Fruit fly (Drosophila melanogaster) whole organism, embryonic: ENCODE measurements around the gene CG32147.

Source experiments
- Bgb ChIP-seq: fragments of 200-800 bp; sonication (Bioruptor generic); IDR thresholded peaks from 2 replicates; pipeline ENCODE4 v1.3.6; 2022; ENCODE audit warnings: missing biosample characterization, missing genetic modification characterization; ENCODE audit not compliant: partially characterized antibody
- CG10959 ChIP-seq: fragments of 200-800 bp; sonication (Bioruptor generic); IDR thresholded peaks from 2 replicates; pipeline ENCODE4 v1.3.6; 2022; ENCODE audit warnings: missing biosample characterization, missing genetic modification characterization
- CG10979 ChIP-seq: fragments of 200-800 bp; sonication (Bioruptor generic); optimal IDR thresholded peaks from 2 replicates; lab custom pipeline; 2018; ENCODE audit warnings: missing biosample characterization, mild to moderate bottlenecking, missing genetic modification characterization, moderate library complexity
- CG12104 ChIP-seq: fragments of 200-800 bp; sonication (Bioruptor generic); optimal IDR thresholded peaks from 3 replicates; lab custom pipeline; 2016; ENCODE audit warnings: missing biosample characterization, missing genetic modification characterization
- CG12942 ChIP-seq: fragments of 200-800 bp; sonication (Bioruptor generic); optimal IDR thresholded peaks from 3 replicates; lab custom pipeline; 2016; ENCODE audit warnings: missing biosample characterization, missing genetic modification characterization
- CG14710 ChIP-seq: fragments of 200-800 bp; sonication (Bioruptor generic); optimal IDR thresholded peaks from 3 replicates; lab custom pipeline; 2019; ENCODE audit warnings: missing biosample characterization, mild to moderate bottlenecking, missing genetic modification characterization, moderate library complexity
- CG14860 ChIP-seq: fragments of 200-800 bp; sonication (Bioruptor generic); IDR thresholded peaks from 3 replicates; pipeline ENCODE4 v1.3.6; 2022; ENCODE audit warnings: missing biosample characterization, missing genetic modification characterization; ENCODE audit not compliant: partially characterized antibody
- CG15479 ChIP-seq: fragments of 200-800 bp; sonication (Bioruptor generic); optimal IDR thresholded peaks from 3 replicates; lab custom pipeline; 2019; ENCODE audit warnings: missing biosample characterization, mild to moderate bottlenecking, missing genetic modification characterization, moderate library complexity
- CG15601 ChIP-seq: fragments of 200-800 bp; sonication (Bioruptor generic); optimal IDR thresholded peaks from 3 replicates; lab custom pipeline; 2019; ENCODE audit warnings: missing biosample characterization, mild to moderate bottlenecking, missing genetic modification characterization, moderate library complexity
- CG1792 ChIP-seq: fragments of 200-800 bp; sonication (Bioruptor generic); optimal IDR thresholded peaks from 2 replicates; lab custom pipeline; 2016; ENCODE audit warnings: missing biosample characterization, missing genetic modification characterization
- CG2129 ChIP-seq: fragments of 200-800 bp; sonication (Bioruptor generic); IDR thresholded peaks from 2 replicates; pipeline ENCODE4 v1.3.6; 2022; ENCODE audit warnings: missing biosample characterization, missing genetic modification characterization; ENCODE audit not compliant: partially characterized antibody
- CG3281 ChIP-seq: fragments of 200-800 bp; sonication (Bioruptor generic); optimal IDR thresholded peaks from 3 replicates; lab custom pipeline; 2017; ENCODE audit warnings: missing biosample characterization, mild to moderate bottlenecking, missing genetic modification characterization
- CG34224 ChIP-seq: fragments of 200-800 bp; sonication (Bioruptor generic); IDR thresholded peaks from 3 replicates; pipeline ENCODE4 v1.3.6; 2022; ENCODE audit warnings: missing biosample characterization, missing genetic modification characterization; ENCODE audit not compliant: partially characterized antibody
- CG42726 ChIP-seq: fragments of 200-800 bp; sonication (Bioruptor generic); IDR thresholded peaks from 2 replicates; pipeline ENCODE4 v1.3.6; 2022; ENCODE audit warnings: missing biosample characterization, missing genetic modification characterization; ENCODE audit not compliant: partially characterized antibody
- CG6654 ChIP-seq: fragments of 200-800 bp; sonication (Bioruptor generic); optimal IDR thresholded peaks from 2 replicates; lab custom pipeline; 2017; ENCODE audit warnings: missing biosample characterization, mild to moderate bottlenecking, missing genetic modification characterization
- CG7963 ChIP-seq: fragments of 200-800 bp; sonication (Bioruptor generic); IDR thresholded peaks from 3 replicates; pipeline ENCODE4 v1.3.6; 2022; ENCODE audit warnings: missing biosample characterization, missing genetic modification characterization; ENCODE audit not compliant: partially characterized antibody
- CG8359 ChIP-seq: fragments of 200-800 bp; sonication (Bioruptor generic); optimal IDR thresholded peaks from 2 replicates; lab custom pipeline; 2017; ENCODE audit warnings: missing biosample characterization, mild to moderate bottlenecking, missing genetic modification characterization, borderline replicate concordance
- CG8765 ChIP-seq: fragments of 200-800 bp; sonication (Bioruptor generic); IDR thresholded peaks from 2 replicates; pipeline ENCODE4 v1.3.6; 2022; ENCODE audit warnings: missing biosample characterization, missing genetic modification characterization
- CHES-1-like ChIP-seq: fragments of 200-800 bp; sonication (Bioruptor generic); optimal IDR thresholded peaks from 2 replicates; lab custom pipeline; 2016; ENCODE audit warnings: missing biosample characterization, missing genetic modification characterization
- Dp ChIP-seq: fragments of 200-800 bp; sonication (Bioruptor generic); optimal IDR thresholded peaks from 2 replicates; lab custom pipeline; 2018; ENCODE audit warnings: missing biosample characterization, mild to moderate bottlenecking, missing genetic modification characterization, moderate library complexity
- Dref ChIP-seq: fragments of 200-800 bp; sonication (Bioruptor generic); IDR thresholded peaks from 2 replicates; pipeline ENCODE4 v1.3.6; 2022; ENCODE audit warnings: missing biosample characterization, missing genetic modification characterization
- Elba2 ChIP-seq: fragments of 200-800 bp; sonication (Bioruptor generic); optimal IDR thresholded peaks from 3 replicates; lab custom pipeline; 2016; ENCODE audit warnings: missing biosample characterization, missing genetic modification characterization
- HLH4C ChIP-seq: fragments of 200-800 bp; sonication (Bioruptor generic); IDR thresholded peaks from 3 replicates; pipeline ENCODE4 v1.3.6; 2022; ENCODE audit warnings: missing biosample characterization, missing genetic modification characterization; ENCODE audit not compliant: partially characterized antibody
- Lhr ChIP-seq: fragments of 200-800 bp; sonication (Bioruptor generic); optimal IDR thresholded peaks from 3 replicates; lab custom pipeline; 2017; ENCODE audit warnings: mild to moderate bottlenecking, missing biosample characterization, missing genetic modification reagents, missing genetic modification characterization
- Lim3 ChIP-seq: fragments of 200-800 bp; sonication (Bioruptor generic); IDR thresholded peaks from 2 replicates; pipeline ENCODE4 v1.3.6; 2022; ENCODE audit warnings: missing biosample characterization, missing genetic modification characterization
- MESR4 ChIP-seq: fragments of 200-800 bp; sonication (Bioruptor generic); optimal IDR thresholded peaks from 2 replicates; lab custom pipeline; 2018; ENCODE audit warnings: missing biosample characterization, mild to moderate bottlenecking, missing genetic modification characterization, moderate library complexity
- Ravus ChIP-seq: fragments of 200-800 bp; sonication (Bioruptor generic); IDR thresholded peaks from 2 replicates; pipeline ENCODE4 v1.3.6; 2022; ENCODE audit warnings: missing biosample characterization, missing genetic modification characterization
- ac ChIP-seq: fragments of 200-800 bp; sonication (Bioruptor generic); optimal IDR thresholded peaks from 3 replicates; lab custom pipeline; 2017; ENCODE audit warnings: missing biosample characterization, mild to moderate bottlenecking, missing genetic modification characterization
- ato ChIP-seq: fragments of 200-800 bp; sonication (Bioruptor generic); IDR thresholded peaks from 2 replicates; pipeline ENCODE4 v1.3.6; 2022; ENCODE audit warnings: missing biosample characterization, missing genetic modification characterization; ENCODE audit not compliant: partially characterized antibody
- bbx ChIP-seq: fragments of 200-800 bp; sonication (Bioruptor generic); IDR thresholded peaks from 2 replicates; pipeline ENCODE4 v1.3.6; 2022; ENCODE audit warnings: missing biosample characterization, missing genetic modification characterization; ENCODE audit not compliant: partially characterized antibody
- chinmo ChIP-seq: fragments of 200-800 bp; sonication (Bioruptor generic); IDR thresholded peaks from 4 replicates; pipeline ENCODE4 v1.3.6; 2022; ENCODE audit warnings: missing biosample characterization, missing genetic modification characterization; ENCODE audit not compliant: partially characterized antibody
- emc ChIP-seq: fragments of 200-800 bp; sonication (Bioruptor generic); optimal IDR thresholded peaks from 2 replicates; lab custom pipeline; 2016; ENCODE audit warnings: missing biosample characterization, missing genetic modification characterization
- esg ChIP-seq: fragments of 200-800 bp; sonication (Bioruptor generic); conservative IDR thresholded peaks from 2 replicates; pipeline ENCODE4 v1.3.6; 2022; ENCODE audit warnings: missing biosample characterization, missing genetic modification characterization
- eve ChIP-seq, 2 experiments: fragments of >200 bp; optimal IDR thresholded peaks; 2 replicates each; lab custom pipeline; 2017; ENCODE audit warnings: missing biosample characterization in 2 of 2, missing genetic modification characterization in 2 of 2
- hb ChIP-seq: fragments of 200-800 bp; sonication (Bioruptor generic); IDR thresholded peaks from 3 replicates; pipeline ENCODE4 v1.3.6; 2022; ENCODE audit warnings: missing biosample characterization, missing genetic modification characterization; ENCODE audit not compliant: partially characterized antibody
- inv ChIP-seq: fragments of 200-800 bp; sonication (Bioruptor generic); IDR thresholded peaks from 2 replicates; pipeline ENCODE4 v1.3.6; 2022; ENCODE audit warnings: missing biosample characterization, missing genetic modification characterization; ENCODE audit not compliant: partially characterized antibody
- knrl ChIP-seq: fragments of 200-800 bp; sonication (Bioruptor generic); IDR thresholded peaks from 3 replicates; pipeline ENCODE4 v1.3.6; 2022; ENCODE audit warnings: missing biosample characterization, missing genetic modification characterization; ENCODE audit not compliant: partially characterized antibody
- nom ChIP-seq: fragments of 200-800 bp; sonication (Bioruptor generic); optimal IDR thresholded peaks from 2 replicates; lab custom pipeline; 2017; ENCODE audit warnings: missing biosample characterization, missing genetic modification characterization, mild to moderate bottlenecking, moderate library complexity, missing genetic modification reagents
- otp ChIP-seq: fragments of 200-800 bp; sonication (Bioruptor generic); IDR thresholded peaks from 3 replicates; pipeline ENCODE4, ENCODE4 v1.3.6; 2022; ENCODE audit warnings: missing biosample characterization, missing genetic modification characterization
- schlank ChIP-seq: fragments of 200-800 bp; sonication (Bioruptor generic); optimal IDR thresholded peaks from 2 replicates; lab custom pipeline; 2018; ENCODE audit warnings: missing biosample characterization, mild to moderate bottlenecking, missing genetic modification characterization
- sob ChIP-seq: fragments of 200-800 bp; sonication (Bioruptor generic); IDR thresholded peaks from 2 replicates; pipeline ENCODE4 v1.3.6; 2022; ENCODE audit warnings: missing biosample characterization, missing genetic modification characterization
- stwl ChIP-seq: fragments of 200-800 bp; sonication (Bioruptor generic); optimal IDR thresholded peaks from 3 replicates; lab custom pipeline; 2018; ENCODE audit warnings: missing biosample characterization, mild to moderate bottlenecking, missing genetic modification characterization, moderate library complexity
- tap ChIP-seq: fragments of 200-800 bp; optimal IDR thresholded peaks from 3 replicates; lab custom pipeline; 2019; ENCODE audit warnings: missing biosample characterization, mild to moderate bottlenecking, missing genetic modification characterization, moderate library complexity
- trem ChIP-seq: fragments of 200-800 bp; optimal IDR thresholded peaks from 3 replicates; lab custom pipeline; 2019; ENCODE audit warnings: missing biosample characterization, mild to moderate bottlenecking, missing genetic modification characterization, moderate library complexity
- wek ChIP-seq: fragments of 200-800 bp; sonication (Bioruptor generic); optimal IDR thresholded peaks from 3 replicates; lab custom pipeline; 2018; ENCODE audit warnings: missing biosample characterization, mild to moderate bottlenecking, missing genetic modification characterization, moderate library complexity

The CG32147 gene

DNA sequence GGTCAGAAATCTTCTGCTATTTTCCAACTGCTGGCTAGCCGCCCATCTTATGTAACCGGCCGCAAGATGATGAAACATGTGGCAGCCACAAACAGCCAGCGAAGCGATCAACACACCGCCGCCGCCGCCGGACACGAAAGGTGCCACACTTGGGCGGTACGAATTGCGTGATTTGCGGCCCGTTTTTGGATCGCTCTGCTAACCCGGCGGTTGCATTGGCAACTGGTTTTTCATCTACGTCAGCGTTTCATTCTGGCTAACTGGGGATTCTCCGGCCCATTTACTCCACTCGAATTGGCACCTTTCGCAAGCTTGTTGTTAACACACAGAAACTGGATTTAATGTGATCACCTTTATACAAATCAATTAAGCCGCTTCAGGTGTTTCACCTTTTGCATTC is 20.1 kb downstream of the CG32147 start (continued):
- TF ChIP-seq chinmo (0 out of 4 replicates have a peak, but pooled peaks have one; percentile 42), CG10959 (GFP tag; lab: Robert Waterston, UW) (no peak)

dm6 chr3L:15121272-15121671 is 22.6 kb downstream of the CG32147 start, which contains the start of gene CG32847:
CG32847 (plus strand) TSS chr3L:15121572.
- TF ChIP-seq wek (GFP tag; lab: Kevin White, UChicago) (no peak), CG2129 (no peak), Dref (no peak), CG3281 (GFP tag; lab: Kevin White, UChicago) (no peak), tap (tag; lab: Kevin White, UChicago) (no peak)

- TF ChIP-seq otp (GFP tag; lab: Robert Waterston, UW) = no peak
- TF ChIP-seq schlank (tag; lab: Kevin White, UChicago) = no peak
- no peak for TF ChIP-seq ac (GFP tag; lab: Kevin White, UChicago)
- TF ChIP-seq CG1792 = no peak
- TF ChIP-seq MESR4 = peak; percentile 15
- TF ChIP-seq eve (GFP tag; optimal IDR thresholded peaks at IDR 0.05; lab: Kevin White, UChicago) = no peak
- peak; percentile 96 for TF ChIP-seq HLH4C (GFP tag; lab: Robert Waterston, UW)
- peak; percentile 81 for TF ChIP-seq Dp (GFP tag; lab: Kevin White, UChicago)
- TF ChIP-seq CG7963 (GFP tag; lab: Robert Waterston, UW) = peak; percentile 86
- peak; percentile 53 for TF ChIP-seq CG15479 (GFP tag; lab: Kevin White, UChicago)
- TF ChIP-seq CG34224 (GFP tag; lab: Robert Waterston, UW) = peak; percentile 95
- no peak for TF ChIP-seq CG8359 (GFP tag; lab: Kevin White, UChicago)
- no peak for TF ChIP-seq CG6654 (GFP tag; lab: Kevin White, UChicago)
- TF ChIP-seq sob = no peak
- TF ChIP-seq Lhr (GFP tag; lab: Kevin White, UChicago) = no peak
- no peak for TF ChIP-seq Elba2 (GFP tag; lab: Kevin White, UChicago)
- peak; percentile 100 for TF ChIP-seq CG15601 (tag; lab: Kevin White, UChicago)
- TF ChIP-seq Lim3 (GFP tag; lab: Robert Waterston, UW) = no peak
- TF ChIP-seq CG8765 (GFP tag; lab: Robert Waterston, UW) = no peak
- peak; percentile 0 for TF ChIP-seq nom (GFP tag; lab: Kevin White, UChicago)
- peak; percentile 85 for TF ChIP-seq hb (GFP tag; lab: Robert Waterston, UW)
- peak; percentile 92 for TF ChIP-seq ato (GFP tag; lab: Robert Waterston, UW)
- TF ChIP-seq esg = no peak
- TF ChIP-seq stwl (tag; lab: Kevin White, UChicago) = peak; percentile 94
- TF ChIP-seq CG10959 (GFP tag; lab: Robert Waterston, UW) = no peak
- TF ChIP-seq CHES-1-like (GFP tag; lab: Kevin White, UChicago) = no peak
- no peak for TF ChIP-seq CG12104
- TF ChIP-seq knrl (GFP tag; lab: Robert Waterston, UW) = peak; percentile 68; the same call in 2 of the 3 replicates
- no peak for TF ChIP-seq emc (GFP tag; lab: Kevin White, UChicago)
- no peak for TF ChIP-seq Ravus (GFP tag; lab: Robert Waterston, UW)
- peak; percentile 66 for TF ChIP-seq inv (GFP tag; lab: Robert Waterston, UW)
- TF ChIP-seq CG10979 (tag; lab: Kevin White, UChicago) = no peak
- no peak for TF ChIP-seq CG12942 (GFP tag; lab: Kevin White, UChicago)
- TF ChIP-seq CG14710 (tag; lab: Kevin White, UChicago) = peak; percentile 54
- TF ChIP-seq CG14860 (GFP tag; lab: Robert Waterston, UW) = peak; percentile 86
- peak; percentile 71 for TF ChIP-seq trem (tag; lab: Kevin White, UChicago)
- peak; percentile 85 for TF ChIP-seq bbx (GFP tag; lab: Robert Waterston, UW)
- peak; percentile 51; the same call in 1 of the 2 replicates for TF ChIP-seq CG42726
- TF ChIP-seq Bgb (GFP tag; lab: Robert Waterston, UW) = peak; percentile 87
Measured at dm6 chr3L:15116536-15116935, 27.3 kb downstream of the CG32147 start, which contains the start of gene Cep135. Cep135 (plus strand) TSS chr3L:15116737.
